Fruit fly (Drosophila melanogaster): ENCODE measurements around the gene Jhbp14.
"Not testable (repeated sequence)": the region's sequence is repeated elsewhere in the genome, so short reads cannot be mapped to it uniquely, and the experiment has no call there.

Gene Jhbp14

dm6 chr2L:13236194-13236593, at the start of gene Jhbp14:
Gene Jhbp14 (plus strand): TSS chr2L:13236494.
- no peak for TF ChIP-seq Sin3A (optimal IDR thresholded peaks at IDR 0.05)
- no peak for TF ChIP-seq ttk (optimal IDR thresholded peaks at IDR 0.05)
- TF ChIP-seq insv (optimal IDR thresholded peaks at IDR 0.05) = no peak
- no peak for TF ChIP-seq h (optimal IDR thresholded peaks at IDR 0.05)
- no peak for TF ChIP-seq psq (optimal IDR thresholded peaks at IDR 0.05)
- no peak for TF ChIP-seq Myc (optimal IDR thresholded peaks at IDR 0.05)

dm6 chr2L:13190534-13190933, 45.8 kb upstream of the Jhbp14 start:
- TF ChIP-seq psq (optimal IDR thresholded peaks at IDR 0.05) = no peak
- TF ChIP-seq Sin3A (optimal IDR thresholded peaks at IDR 0.05) = no peak
- TF ChIP-seq insv (optimal IDR thresholded peaks at IDR 0.05) = no peak

dm6 chr2L:13191052-13191678, 45.1 kb upstream of the Jhbp14 start:
- TF ChIP-seq Sin3A (optimal IDR thresholded peaks at IDR 0.05) (no peak), Myc (optimal IDR thresholded peaks at IDR 0.05) (no peak), h (optimal IDR thresholded peaks at IDR 0.05) (no peak), ttk (optimal IDR thresholded peaks at IDR 0.05) (no peak), insv (optimal IDR thresholded peaks at IDR 0.05) (no peak), psq (optimal IDR thresholded peaks at IDR 0.05) (no peak)

dm6 chr2L:13191894-13192293, 44.4 kb upstream of the Jhbp14 start, which contains the start of the genes CG16974 and Edem2:
Gene CG16974 (minus strand): TSS chr2L:13191979.
Gene Edem2 (plus strand): TSS chr2L:13192201.
- no peak for TF ChIP-seq Myc (optimal IDR thresholded peaks at IDR 0.05)
- TF ChIP-seq psq (optimal IDR thresholded peaks at IDR 0.05) = no peak
- TF ChIP-seq h (optimal IDR thresholded peaks at IDR 0.05) = no peak
- no peak for TF ChIP-seq ttk (optimal IDR thresholded peaks at IDR 0.05)
- TF ChIP-seq insv (optimal IDR thresholded peaks at IDR 0.05) = no peak
- no peak for TF ChIP-seq Sin3A (optimal IDR thresholded peaks at IDR 0.05)

- TF ChIP-seq Myc (optimal IDR thresholded peaks at IDR 0.05) (no peak), Sin3A (optimal IDR thresholded peaks at IDR 0.05) (no peak), psq (optimal IDR thresholded peaks at IDR 0.05) (no peak)
These were observed 40.5 kb upstream of the Jhbp14 start for dm6 chr2L:13195822-13196221.

dm6 chr2L:13202960-13203436, 33.3 kb upstream of the Jhbp14 start, which contains the start of gene CG16972:
Gene CG16972 (minus strand): TSS chr2L:13203295.
- TF ChIP-seq psq (optimal IDR thresholded peaks at IDR 0.05) = no peak
- TF ChIP-seq Sin3A (optimal IDR thresholded peaks at IDR 0.05) = no peak
- no peak for TF ChIP-seq h (optimal IDR thresholded peaks at IDR 0.05)
- no peak for TF ChIP-seq Myc (optimal IDR thresholded peaks at IDR 0.05)
- TF ChIP-seq ttk (optimal IDR thresholded peaks at IDR 0.05) = no peak
- TF ChIP-seq insv (optimal IDR thresholded peaks at IDR 0.05) = no peak

- TF ChIP-seq insv (optimal IDR thresholded peaks at IDR 0.05) (no peak), psq (optimal IDR thresholded peaks at IDR 0.05) (no peak), Myc (optimal IDR thresholded peaks at IDR 0.05) (no peak), h (optimal IDR thresholded peaks at IDR 0.05) (no peak), ttk (optimal IDR thresholded peaks at IDR 0.05) (no peak), Sin3A (optimal IDR thresholded peaks at IDR 0.05) (no peak)
These were observed 32.7 kb upstream of the Jhbp14 start, which contains the start of gene Pect for dm6 chr2L:13203437-13204137. Gene Pect (plus strand): TSS chr2L:13203762.

- no peak for TF ChIP-seq insv (optimal IDR thresholded peaks at IDR 0.05)
- no peak for TF ChIP-seq h (optimal IDR thresholded peaks at IDR 0.05)
- TF ChIP-seq ttk (optimal IDR thresholded peaks at IDR 0.05) = no peak
- TF ChIP-seq Sin3A (optimal IDR thresholded peaks at IDR 0.05) = no peak
- TF ChIP-seq psq (optimal IDR thresholded peaks at IDR 0.05) = no peak
- TF ChIP-seq Myc (optimal IDR thresholded peaks at IDR 0.05) = no peak
These were observed 32.1 kb upstream of the Jhbp14 start for dm6 chr2L:13204151-13204550.

- no peak for TF ChIP-seq ttk (optimal IDR thresholded peaks at IDR 0.05)
- TF ChIP-seq Myc (optimal IDR thresholded peaks at IDR 0.05) = no peak
- no peak for TF ChIP-seq Sin3A (optimal IDR thresholded peaks at IDR 0.05)
- TF ChIP-seq psq (optimal IDR thresholded peaks at IDR 0.05) = no peak
- no peak for TF ChIP-seq h (optimal IDR thresholded peaks at IDR 0.05)
- no peak for TF ChIP-seq insv (optimal IDR thresholded peaks at IDR 0.05)
These were observed 31.0 kb upstream of the Jhbp14 start for dm6 chr2L:13205256-13205655.

dm6 chr2L:13206077-13206668, 30.1 kb upstream of the Jhbp14 start:
- TF ChIP-seq Sin3A (optimal IDR thresholded peaks at IDR 0.05) = no peak
- TF ChIP-seq psq (optimal IDR thresholded peaks at IDR 0.05) = no peak
- no peak for TF ChIP-seq Myc (optimal IDR thresholded peaks at IDR 0.05)

- TF ChIP-seq psq (optimal IDR thresholded peaks at IDR 0.05) (no peak), h (optimal IDR thresholded peaks at IDR 0.05) (no peak), Sin3A (optimal IDR thresholded peaks at IDR 0.05) (no peak), ttk (optimal IDR thresholded peaks at IDR 0.05) (no peak)
These were observed 29.3 kb upstream of the Jhbp14 start for dm6 chr2L:13206857-13207463.

- not testable (repeated sequence) for TF ChIP-seq Myc, h, insv (optimal IDR thresholded peaks at IDR 0.05)
These were observed 24.5 kb upstream of the Jhbp14 start, which contains the start of gene CG15482 for dm6 chr2L:13211764-13212265. Gene CG15482 (minus strand): TSS chr2L:13211814.

Data from Kc167 (cell line).